Worm (Caenorhabditis elegans) whole organism, midembryonic: ENCODE results near the gene R03H10.7.
"Not testable (repeated sequence)": the region's sequence is repeated elsewhere in the genome, so short reads cannot be mapped to it uniquely, and the experiment has no call there.

Experiments
- T22C8.4 ChIP-seq: fragments of 200-800 bp; sonication (Bioruptor generic); IDR thresholded peaks from 2 replicates; pipeline ENCODE4 v1.3.6; 2022; ENCODE audit warnings: missing genetic modification characterization, missing compliant biosample characterization
- tab-1 ChIP-seq: fragments of 200-800 bp; sonication (Bioruptor generic); IDR thresholded peaks from 2 replicates; pipeline ENCODE4 v1.3.6; 2022; ENCODE audit warnings: missing genetic modification characterization, missing compliant biosample characterization
- ztf-29 ChIP-seq: fragments of 200-800 bp; sonication (Bioruptor generic); IDR thresholded peaks from 2 replicates; pipeline ENCODE4 v1.3.6; 2022; ENCODE audit warnings: missing genetic modification reagents, missing genetic modification characterization, missing compliant biosample characterization

- TF ChIP-seq ztf-29 (GFP tag; lab: Robert Waterston, UW); T22C8.4 (GFP tag; lab: Robert Waterston, UW); tab-1: not testable (repeated sequence)
Measured at ce11 chrII:4168404-4168803, 10.3 kb downstream of the R03H10.7 start, which contains the start of gene R03H10.4.
